Worm (Caenorhabditis elegans) whole organism, L4 larva: ENCODE results near the gene Y71H2B.2.

Experiments
- ZK546.5 ChIP-seq, 2 experiments: sonication (generic microtip); optimal IDR thresholded peaks; 2 replicates each; lab custom pipeline; 2017; ENCODE audit warnings: missing biosample characterization in 2 of 2, missing genetic modification characterization in 2 of 2
- aha-1 ChIP-seq: fragments of 150-350 bp; peaks from one replicate; lab custom pipeline; 2014; ENCODE audit warnings: missing biosample characterization, missing genetic modification characterization
- daf-19 ChIP-seq: fragments of 200-800 bp; sonication (Bioruptor generic); conservative IDR thresholded peaks from 2 replicates; pipeline ENCODE4 v1.3.6; 2022; ENCODE audit warnings: missing genetic modification characterization, missing compliant biosample characterization
- dmd-6 ChIP-seq: fragments of 200-800 bp; sonication (Bioruptor generic); IDR thresholded peaks from 2 replicates; pipeline ENCODE4 v1.3.6; 2022; ENCODE audit warnings: missing genetic modification reagents, missing genetic modification characterization, missing compliant biosample characterization
- mep-1 ChIP-seq: fragments of 150-350 bp; sonication (generic microtip); optimal IDR thresholded peaks from 3 replicates; lab custom pipeline; 2014; ENCODE audit warnings: missing biosample characterization, missing genetic modification characterization
- nhr-11 ChIP-seq: fragments of 150-350 bp; optimal IDR thresholded peaks from 2 replicates; lab custom pipeline; 2014; ENCODE audit warnings: missing biosample characterization, missing genetic modification characterization
- unc-130 ChIP-seq: sonication (generic microtip); optimal IDR thresholded peaks from 2 replicates; lab custom pipeline; 2016; ENCODE audit warnings: missing genetic modification reagents, missing genetic modification characterization, missing compliant biosample characterization
- unc-62 ChIP-seq, 3 experiments: fragments of 150-350 bp in 1 of 3; sonication (generic microtip); optimal IDR thresholded peaks in 2 of 3; peaks in 1 of 3; 1 replicate in 1 of 3; 2 replicates in 2 of 3; lab custom pipeline; 2014 to 2017; ENCODE audit warnings: missing biosample characterization in 3 of 3, missing genetic modification characterization in 3 of 3, missing genetic modification reagents in 3 of 3, missing genotype in 1 of 3
- zag-1 ChIP-seq: fragments of 150-350 bp; optimal IDR thresholded peaks from 2 replicates; lab custom pipeline; 2014; ENCODE audit warnings: missing biosample characterization, missing genetic modification characterization
- ztf-11 ChIP-seq: fragments of 150-350 bp; optimal IDR thresholded peaks from 2 replicates; lab custom pipeline; 2014; ENCODE audit warnings: missing biosample characterization, missing genetic modification characterization

ce11 chrIII:2603671-2604070 is 19.3 kb upstream of the Y71H2B.2 start, which contains the start of gene Y71H2B.11:
- no peak for TF ChIP-seq ztf-11 (tag; lab: Kevin White, UChicago)
- TF ChIP-seq unc-62 (GFP tag; optimal IDR thresholded peaks at IDR 0.05 in 1 of 2; lab: Kevin White, UChicago), result no peak
- no peak for TF ChIP-seq unc-62 (tag; optimal IDR thresholded peaks at IDR 0.05; lab: Kevin White, UChicago)
- no peak for TF ChIP-seq nhr-11 (tag; lab: Kevin White, UChicago)
- TF ChIP-seq aha-1 (tag; lab: Kevin White, UChicago), result no peak
- TF ChIP-seq daf-19 (GFP tag; lab: Robert Waterston, UW), result no peak
- no peak for TF ChIP-seq zag-1 (tag; lab: Kevin White, UChicago)
- TF ChIP-seq unc-130, result no peak
- TF ChIP-seq ZK546.5 (tag; optimal IDR thresholded peaks at IDR 0.05; lab: Kevin White, UChicago), result no peak
- TF ChIP-seq mep-1 (tag; lab: Kevin White, UChicago), result no peak
- no peak for TF ChIP-seq dmd-6 (GFP tag; lab: Robert Waterston, UW)
